Fruit fly (Drosophila melanogaster): ENCODE measurements around the gene Est-6.

- no peak for TF ChIP-seq CG3032 (tag; optimal IDR thresholded peaks at IDR 0.05)
- TF ChIP-seq Gug (GFP tag; IDR thresholded peaks at IDR 0.05), result no peak
- no peak for TF ChIP-seq fd85E (GFP tag; optimal IDR thresholded peaks at IDR 0.05)
- no peak for TF ChIP-seq CG6792 (GFP tag; optimal IDR thresholded peaks at IDR 0.05)
- TF ChIP-seq salr (GFP tag; optimal IDR thresholded peaks at IDR 0.05), result no peak
- TF ChIP-seq fkh (GFP tag; optimal IDR thresholded peaks at IDR 0.05), result no peak
Measured at dm6 chr3L:12223635-12224016, 35.0 kb downstream of the Est-6 start.
